Fruit fly (Drosophila melanogaster) whole organism, embryonic: ENCODE measurements around the gene CG32276.
A peak's percentile ranks its signal among the peaks of the same experiment; 100 is the strongest.

ENCODE experiments used
- Asciz ChIP-seq: fragments of 200-800 bp; sonication (Bioruptor generic); optimal IDR thresholded peaks from 2 replicates; lab custom pipeline; 2017; ENCODE audit warnings: missing biosample characterization, mild to moderate bottlenecking, missing genetic modification characterization, missing genetic modification reagents
- CG10147 ChIP-seq: fragments of 200-800 bp; sonication (Bioruptor generic); optimal IDR thresholded peaks from 2 replicates; lab custom pipeline; 2019; ENCODE audit warnings: missing biosample characterization, mild to moderate bottlenecking, missing genetic modification characterization, moderate library complexity
- CG14965 ChIP-seq: fragments of 200-800 bp; sonication (Bioruptor generic); optimal IDR thresholded peaks from 2 replicates; lab custom pipeline; 2016; ENCODE audit warnings: missing biosample characterization, missing genetic modification characterization, borderline replicate concordance
- CG15269 ChIP-seq: fragments of 200-800 bp; sonication (Bioruptor generic); optimal IDR thresholded peaks from 2 replicates; lab custom pipeline; 2018; ENCODE audit warnings: missing biosample characterization, mild to moderate bottlenecking, missing genetic modification characterization, moderate library complexity
- CG17328 ChIP-seq: fragments of 200-800 bp; sonication (Bioruptor generic); IDR thresholded peaks from 2 replicates; pipeline ENCODE4 v1.3.6; 2022; ENCODE audit warnings: missing biosample characterization, missing genetic modification characterization
- CG17359 ChIP-seq: fragments of 200-800 bp; sonication (Bioruptor generic); optimal IDR thresholded peaks from 3 replicates; lab custom pipeline; 2018; ENCODE audit warnings: missing biosample characterization, mild to moderate bottlenecking, missing genetic modification characterization, moderate library complexity
- CG18476 ChIP-seq: fragments of 200-800 bp; sonication (Bioruptor generic); optimal IDR thresholded peaks from 2 replicates; lab custom pipeline; 2016; ENCODE audit warnings: missing biosample characterization, mild to moderate bottlenecking, missing genetic modification characterization
- CG2116 ChIP-seq: fragments of 200-800 bp; sonication (Bioruptor generic); optimal IDR thresholded peaks from 3 replicates; lab custom pipeline; 2018; ENCODE audit warnings: missing biosample characterization, mild to moderate bottlenecking, missing genetic modification characterization
- CG2889 ChIP-seq: fragments of 200-800 bp; sonication (Bioruptor generic); IDR thresholded peaks from 3 replicates; pipeline ENCODE4 v1.3.6; 2022; ENCODE audit warnings: missing biosample characterization, missing genetic modification characterization
- CG31441 ChIP-seq: fragments of 200-800 bp; sonication (Bioruptor generic); IDR thresholded peaks from 2 replicates; pipeline ENCODE4 v1.3.6; 2022; ENCODE audit warnings: missing biosample characterization, missing genetic modification characterization
- CG32532 ChIP-seq: fragments of 200-800 bp; sonication (Bioruptor generic); IDR thresholded peaks from 2 replicates; pipeline ENCODE4 v1.3.6; 2022; ENCODE audit warnings: missing biosample characterization, missing genetic modification characterization
- CG4707 ChIP-seq: fragments of 200-800 bp; sonication (Bioruptor generic); optimal IDR thresholded peaks from 2 replicates; lab custom pipeline; 2018; ENCODE audit warnings: missing biosample characterization, mild to moderate bottlenecking, missing genetic modification characterization, moderate library complexity
- CG6689 ChIP-seq: fragments of 200-800 bp; sonication (Bioruptor generic); IDR thresholded peaks from 2 replicates; pipeline ENCODE4 v1.3.6; 2022; ENCODE audit warnings: missing biosample characterization, missing genetic modification characterization
- CG6765 ChIP-seq: fragments of 200-800 bp; sonication (Bioruptor generic); optimal IDR thresholded peaks from 3 replicates; lab custom pipeline; 2017; ENCODE audit warnings: missing biosample characterization, mild to moderate bottlenecking, missing genetic modification characterization
- CG7271 ChIP-seq: fragments of 200-800 bp; sonication (Bioruptor generic); optimal IDR thresholded peaks from 2 replicates; lab custom pipeline; 2018; ENCODE audit warnings: missing biosample characterization, mild to moderate bottlenecking, missing genetic modification characterization, moderate library complexity
- CG8478 ChIP-seq: fragments of >200 bp; optimal IDR thresholded peaks from 2 replicates; lab custom pipeline; 2018
- Dbx ChIP-seq: fragments of 200-800 bp; sonication (Bioruptor generic); IDR thresholded peaks from 3 replicates; pipeline ENCODE4 v1.3.6; 2022; ENCODE audit warnings: missing biosample characterization, missing genetic modification characterization
- Dfd ChIP-seq, 2 experiments: fragments of >200 bp; optimal IDR thresholded peaks; 2 replicates each; lab custom pipeline; 2017; ENCODE audit warnings: missing biosample characterization in 2 of 2, missing genetic modification characterization in 2 of 2
- Doc2 ChIP-seq: fragments of 200-800 bp; sonication (Bioruptor generic); IDR thresholded peaks from 2 replicates; pipeline ENCODE4 v1.3.6; 2022; ENCODE audit warnings: missing biosample characterization, missing genetic modification characterization
- Dref ChIP-seq: fragments of 200-800 bp; sonication (Bioruptor generic); IDR thresholded peaks from 2 replicates; pipeline ENCODE4 v1.3.6; 2022; ENCODE audit warnings: missing biosample characterization, missing genetic modification characterization
- Fer1 ChIP-seq: fragments of 200-800 bp; sonication (Bioruptor generic); optimal IDR thresholded peaks from 2 replicates; lab custom pipeline; 2017; ENCODE audit warnings: missing biosample characterization, mild to moderate bottlenecking, missing genetic modification characterization
- HHEX ChIP-seq: fragments of 200-800 bp; sonication (Bioruptor generic); optimal IDR thresholded peaks from 3 replicates; lab custom pipeline; 2017; ENCODE audit warnings: missing biosample characterization, mild to moderate bottlenecking, missing genetic modification characterization, missing genetic modification reagents
- HmgD ChIP-seq: fragments of 200-800 bp; sonication (Bioruptor generic); optimal IDR thresholded peaks from 3 replicates; lab custom pipeline; 2016; ENCODE audit warnings: missing biosample characterization, missing genetic modification characterization
- Hmx ChIP-seq: fragments of 200-800 bp; sonication (Bioruptor generic); optimal IDR thresholded peaks from 2 replicates; lab custom pipeline; 2016; ENCODE audit warnings: missing biosample characterization, missing genetic modification characterization
- Hsf ChIP-seq: fragments of 200-800 bp; sonication (Bioruptor generic); optimal IDR thresholded peaks from 3 replicates; lab custom pipeline; 2016; ENCODE audit warnings: missing biosample characterization, missing genetic modification characterization
- Mad ChIP-seq: fragments of 200-800 bp; sonication (Bioruptor generic); optimal IDR thresholded peaks from 2 replicates; lab custom pipeline; 2016; ENCODE audit warnings: missing biosample characterization, missing genetic modification characterization
- Scr ChIP-seq: fragments of 200-800 bp; sonication (Bioruptor generic); IDR thresholded peaks from 2 replicates; pipeline ENCODE4 v1.3.6; 2022; ENCODE audit warnings: missing biosample characterization, missing genetic modification characterization; ENCODE audit not compliant: partially characterized antibody
- Stat92E ChIP-seq, 3 experiments: fragments of >200 bp in 2 of 3; fragments of 200-800 bp in 1 of 3; sonication (Bioruptor generic) in 1 of 3; optimal IDR thresholded peaks; 2 replicates each; lab custom pipeline; 2017 to 2019; ENCODE audit warnings: missing biosample characterization in 3 of 3, missing genetic modification characterization in 3 of 3, mild to moderate bottlenecking in 1 of 3, moderate library complexity in 1 of 3
- Xbp1 ChIP-seq: fragments of 200-800 bp; sonication (Bioruptor generic); optimal IDR thresholded peaks from 3 replicates; lab custom pipeline; 2016; ENCODE audit warnings: missing biosample characterization, mild to moderate bottlenecking, missing genetic modification characterization
- ato ChIP-seq: fragments of 200-800 bp; sonication (Bioruptor generic); IDR thresholded peaks from 2 replicates; pipeline ENCODE4 v1.3.6; 2022; ENCODE audit warnings: missing biosample characterization, missing genetic modification characterization; ENCODE audit not compliant: partially characterized antibody
- crc ChIP-seq: fragments of 200-800 bp; sonication (Bioruptor generic); optimal IDR thresholded peaks from 2 replicates; lab custom pipeline; 2016; ENCODE audit warnings: missing biosample characterization, missing genetic modification characterization
- cwo ChIP-seq: fragments of 200-800 bp; sonication (Bioruptor generic); optimal IDR thresholded peaks from 3 replicates; lab custom pipeline; 2017; ENCODE audit warnings: missing biosample characterization, missing genetic modification characterization, mild to moderate bottlenecking, moderate library complexity, missing genetic modification reagents
- dimm ChIP-seq: fragments of 200-800 bp; sonication (Bioruptor generic); IDR thresholded peaks from 2 replicates; pipeline ENCODE4 v1.3.6; 2022; ENCODE audit warnings: missing biosample characterization, missing genetic modification characterization
- eve ChIP-seq, 2 experiments: fragments of >200 bp; optimal IDR thresholded peaks; 2 replicates each; lab custom pipeline; 2017; ENCODE audit warnings: missing biosample characterization in 2 of 2, missing genetic modification characterization in 2 of 2
- gcm ChIP-seq: fragments of 200-800 bp; sonication (Bioruptor generic); optimal IDR thresholded peaks from 2 replicates; lab custom pipeline; 2019; ENCODE audit warnings: missing biosample characterization, mild to moderate bottlenecking, missing genetic modification characterization, moderate library complexity
- gfzf ChIP-seq: fragments of 200-800 bp; sonication (Bioruptor generic); optimal IDR thresholded peaks from 2 replicates; lab custom pipeline; 2016; ENCODE audit warnings: missing biosample characterization, mild to moderate bottlenecking, missing genetic modification characterization, moderate library complexity
- lola ChIP-seq, 3 experiments: fragments of >200 bp in 2 of 3; fragments of 200-800 bp in 1 of 3; sonication (Bioruptor generic) in 1 of 3; optimal IDR thresholded peaks; 2 replicates each; lab custom pipeline; 2017 to 2019; ENCODE audit warnings: missing biosample characterization in 3 of 3, missing genetic modification characterization in 3 of 3, mild to moderate bottlenecking in 1 of 3, moderate library complexity in 1 of 3
- mam ChIP-seq: fragments of 200-800 bp; sonication (Bioruptor generic); optimal IDR thresholded peaks from 3 replicates; lab custom pipeline; 2016; ENCODE audit warnings: missing biosample characterization, missing genetic modification characterization
- pan ChIP-seq, 4 experiments: fragments of >200 bp in 3 of 4; fragments of 200-800 bp in 1 of 4; sonication (Bioruptor generic) in 1 of 4; optimal IDR thresholded peaks in 3 of 4; IDR thresholded peaks in 1 of 4; 2 replicates each; pipeline versions ENCODE4 v1.3.6 to Lab custom; 2017 to 2022; ENCODE audit warnings: missing biosample characterization in 2 of 4, missing genetic modification characterization in 2 of 4, mixed read lengths in 1 of 4
- phol ChIP-seq: fragments of 200-800 bp; sonication (Bioruptor generic); optimal IDR thresholded peaks from 3 replicates; lab custom pipeline; 2018; ENCODE audit warnings: missing biosample characterization, mild to moderate bottlenecking, missing genetic modification characterization, moderate library complexity
- sens-2 ChIP-seq: fragments of 200-800 bp; sonication (Bioruptor generic); IDR thresholded peaks from 2 replicates; pipeline ENCODE4 v1.3.6; 2022; ENCODE audit warnings: missing biosample characterization, missing genetic modification characterization
- sisA ChIP-seq: fragments of 200-800 bp; sonication (Bioruptor generic); IDR thresholded peaks from 2 replicates; pipeline ENCODE4 v1.3.6; 2022; ENCODE audit warnings: missing biosample characterization, missing genetic modification characterization
- slou ChIP-seq: fragments of 200-800 bp; sonication (Bioruptor generic); optimal IDR thresholded peaks from 3 replicates; lab custom pipeline; 2016; ENCODE audit warnings: missing biosample characterization, missing genetic modification characterization
- sr ChIP-seq: fragments of 200-800 bp; sonication (Bioruptor generic); IDR thresholded peaks from 3 replicates; pipeline ENCODE4 v1.3.6; 2022; ENCODE audit warnings: missing biosample characterization, missing genetic modification characterization
- tup ChIP-seq: fragments of 200-800 bp; sonication (Bioruptor generic); optimal IDR thresholded peaks from 2 replicates; lab custom pipeline; 2016; ENCODE audit warnings: missing biosample characterization, mild to moderate bottlenecking, missing genetic modification characterization, moderate library complexity
- twi ChIP-seq: fragments of 200-800 bp; optimal IDR thresholded peaks from 2 replicates; lab custom pipeline; 2019; ENCODE audit warnings: missing biosample characterization, mild to moderate bottlenecking, missing genetic modification characterization, moderate library complexity
- unc-4 ChIP-seq: fragments of 200-800 bp; sonication (Bioruptor generic); IDR thresholded peaks from 2 replicates; pipeline ENCODE4 v1.3.6; 2022; ENCODE audit warnings: missing biosample characterization, missing genetic modification characterization; ENCODE audit not compliant: partially characterized antibody
- z ChIP-seq: fragments of 200-800 bp; sonication (Bioruptor generic); IDR thresholded peaks from 3 replicates; pipeline ENCODE4 v1.3.6; 2022; ENCODE audit warnings: missing biosample characterization, missing genetic modification characterization
- zen ChIP-seq: fragments of 200-800 bp; sonication (Bioruptor generic); optimal IDR thresholded peaks from 3 replicates; lab custom pipeline; 2018; ENCODE audit warnings: missing biosample characterization, mild to moderate bottlenecking, missing genetic modification characterization, moderate library complexity

Gene CG32276

dm6 chr3L:3192912-3193311, 5.9 kb downstream of the CG32276 start, which contains the start of gene Hsp83 (continued):
- TF ChIP-seq pan (optimal IDR thresholded peaks at IDR 0.05; lab: Kevin White, UChicago) (no peak), pan (GFP tag; optimal IDR thresholded peaks at IDR 0.05 in 1 of 2, IDR thresholded peaks at IDR 0.05 in 1 of 2) (peak in 1 of 2 experiments; percentile 92), Dfd (GFP tag; optimal IDR thresholded peaks at IDR 0.05; lab: Kevin White, UChicago) (no peak), mam (peak; percentile 79), Mad (GFP tag; lab: Kevin White, UChicago) (peak; percentile 95), HmgD (GFP tag; lab: Kevin White, UChicago) (peak; percentile 70), zen (tag; lab: Kevin White, UChicago) (peak; percentile 66), z (peak; percentile 73), twi (tag; lab: Kevin White, UChicago) (peak; percentile 76), CG15269 (tag; lab: Kevin White, UChicago) (peak; percentile 95), crc (peak; percentile 94), Scr (GFP tag; lab: Robert Waterston, UW) (no peak), tup (GFP tag; lab: Kevin White, UChicago) (peak; percentile 84), CG7271 (tag; lab: Kevin White, UChicago) (peak; percentile 97), Dbx (GFP tag; lab: Robert Waterston, UW) (peak; percentile 95), sisA (peak; percentile 38; the same call in 1 of the 2 replicates), Doc2 (0 out of 2 replicates have a peak, but pooled peaks have one; percentile 33), phol (tag; lab: Kevin White, UChicago) (peak; percentile 82), sr (GFP tag; lab: Robert Waterston, UW) (peak; percentile 96), CG17328 (peak; percentile 96), HHEX (GFP tag; lab: Kevin White, UChicago) (peak; percentile 99), slou (GFP tag; lab: Kevin White, UChicago) (peak; percentile 81), unc-4 (GFP tag; lab: Robert Waterston, UW) (peak; percentile 0; the same call in 1 of the 2 replicates), Dref (no peak; the same call in 1 of the 2 replicates), CG14965 (GFP tag; lab: Kevin White, UChicago) (peak; percentile 93), CG17359 (peak; percentile 95), Hsf (GFP tag; lab: Kevin White, UChicago) (peak; percentile 99), cwo (peak; percentile 93), ato (GFP tag; lab: Robert Waterston, UW) (no peak), CG8478 (lab: Kevin White, UChicago) (no peak), CG10147 (GFP tag; lab: Kevin White, UChicago) (peak; percentile 88), lola (GFP tag; optimal IDR thresholded peaks at IDR 0.05; lab: Kevin White, UChicago) (peak in 1 of 3 experiments; percentile 59), Asciz (GFP tag; lab: Kevin White, UChicago) (peak; percentile 97), gfzf (GFP tag; lab: Kevin White, UChicago) (peak; percentile 23), CG6765 (GFP tag; lab: Kevin White, UChicago) (peak; percentile 100), Xbp1 (peak; percentile 87), eve (GFP tag; optimal IDR thresholded peaks at IDR 0.05; lab: Kevin White, UChicago) (no peak), CG31441 (GFP tag; lab: Robert Waterston, UW) (peak; percentile 91), CG4707 (GFP tag; lab: Kevin White, UChicago) (peak; percentile 98), gcm (GFP tag; lab: Kevin White, UChicago) (peak; percentile 98), Hmx (peak; percentile 39), CG6689 (GFP tag; lab: Robert Waterston, UW) (peak; percentile 81), CG2889 (peak; percentile 81), Fer1 (GFP tag; lab: Kevin White, UChicago) (peak; percentile 100), CG32532 (peak; percentile 95), Stat92E (GFP tag; optimal IDR thresholded peaks at IDR 0.05; lab: Kevin White, UChicago) (peak in 1 of 3 experiments; percentile 84), dimm (peak; percentile 75), sens-2 (GFP tag; lab: Robert Waterston, UW) (peak; percentile 97), CG18476 (GFP tag; lab: Kevin White, UChicago) (peak; percentile 83), CG2116 (peak; percentile 89)
